Worm (Caenorhabditis elegans): ENCODE data around the gene hpo-31.

Gene hpo-31

ce11 chrV:13830813-13831212, 8.0 kb downstream of the hpo-31 start, which contains the start of gene str-165:
str-165 (plus strand) TSS chrV:13831113.
- TF ChIP-seq Y22D7AL.16 (tag; optimal IDR thresholded peaks at IDR 0.05) (no peak), fkh-6 (tag; optimal IDR thresholded peaks at IDR 0.05) (no peak), hlh-15 (tag; optimal IDR thresholded peaks at IDR 0.05) (no peak), ceh-6 (GFP tag; optimal IDR thresholded peaks at IDR 0.05) (no peak), fkh-10 (GFP tag; optimal IDR thresholded peaks at IDR 0.05) (no peak), syd-9 (tag; optimal IDR thresholded peaks at IDR 0.05) (no peak)

ce11 chrV:13833951-13834350, 11.1 kb downstream of the hpo-31 start, which contains the start of gene srx-129:
srx-129 (plus strand) TSS chrV:13834251.
- TF ChIP-seq hlh-30 (tag; optimal IDR thresholded peaks at IDR 0.05; ENCODE audit: insufficient read depth) (no peak), ceh-2 (tag; optimal IDR thresholded peaks at IDR 0.05) (no peak), pha-4 (tag; optimal IDR thresholded peaks at IDR 0.05) (no peak), pros-1 (tag; optimal IDR thresholded peaks at IDR 0.05) (no peak), sdc-2 (tag; optimal IDR thresholded peaks at IDR 0.05) (no peak), ttx-3 (tag; optimal IDR thresholded peaks at IDR 0.05) (no peak), odd-2 (tag; optimal IDR thresholded peaks at IDR 0.05) (no peak), T23F11.4 (GFP tag; optimal IDR thresholded peaks at IDR 0.05) (no peak), mec-3 (tag; optimal IDR thresholded peaks at IDR 0.05; ENCODE audit: borderline replicate concordance) (no peak), hlh-8 (tag; optimal IDR thresholded peaks at IDR 0.05) (no peak), pax-1 (tag; optimal IDR thresholded peaks at IDR 0.05) (no peak), ceh-19 (GFP tag; optimal IDR thresholded peaks at IDR 0.05) (no peak), nhr-232 (tag; optimal IDR thresholded peaks at IDR 0.05) (no peak), pqm-1 (tag; optimal IDR thresholded peaks at IDR 0.05) (no peak), ceh-6 (GFP tag; optimal IDR thresholded peaks at IDR 0.05) (no peak), nhr-11 (tag; optimal IDR thresholded peaks at IDR 0.05) (no peak), hlh-13 (GFP tag; optimal IDR thresholded peaks at IDR 0.05) (no peak), pag-3 (tag; optimal IDR thresholded peaks at IDR 0.05; ENCODE audit: borderline replicate concordance) (no peak), F13H6.1 (tag; optimal IDR thresholded peaks at IDR 0.05) (no peak), ceh-34 (tag; optimal IDR thresholded peaks at IDR 0.05) (no peak)

ce11 chrV:13837173-13837572, 14.3 kb downstream of the hpo-31 start, which contains the start of gene srx-128:
srx-128 (plus strand) TSS chrV:13837473.
- TF ChIP-seq gmeb-2 (tag; optimal IDR thresholded peaks at IDR 0.05) (no peak), mec-3 (tag; optimal IDR thresholded peaks at IDR 0.05; ENCODE audit: borderline replicate concordance) (no peak), nfya-1 (tag; optimal IDR thresholded peaks at IDR 0.05) (no peak), elt-2 (tag; optimal IDR thresholded peaks at IDR 0.05) (no peak), nhr-11 (tag; optimal IDR thresholded peaks at IDR 0.05) (no peak), unc-3 (GFP tag; conservative IDR thresholded peaks at IDR 0.05) (no peak), unc-3 (tag; optimal IDR thresholded peaks at IDR 0.05) (no peak), nhr-232 (tag; optimal IDR thresholded peaks at IDR 0.05) (no peak), ceh-31 (tag; optimal IDR thresholded peaks at IDR 0.05) (no peak), ceh-34 (tag; optimal IDR thresholded peaks at IDR 0.05) (no peak), F13H6.1 (tag; optimal IDR thresholded peaks at IDR 0.05) (no peak), ceh-19 (GFP tag; optimal IDR thresholded peaks at IDR 0.05) (no peak), ama-1 (optimal IDR thresholded peaks at IDR 0.05) (no peak), dmd-4 (tag; optimal IDR thresholded peaks at IDR 0.05; ENCODE audit: borderline replicate concordance) (no peak), ceh-48 (tag; optimal IDR thresholded peaks at IDR 0.05) (no peak), pros-1 (tag; optimal IDR thresholded peaks at IDR 0.05) (no peak)

- TF ChIP-seq npax-4 (tag; optimal IDR thresholded peaks at IDR 0.05) (no peak), tbx-2 (tag; optimal IDR thresholded peaks at IDR 0.05) (no peak), Y22D7AL.16 (tag; optimal IDR thresholded peaks at IDR 0.05) (no peak), sox-4 (tag; optimal IDR thresholded peaks at IDR 0.05) (no peak), zip-5 (tag; optimal IDR thresholded peaks at IDR 0.05) (no peak), sdc-2 (tag; optimal IDR thresholded peaks at IDR 0.05) (no peak), pag-3 (tag; optimal IDR thresholded peaks at IDR 0.05; ENCODE audit: borderline replicate concordance) (no peak), unc-42 (tag; optimal IDR thresholded peaks at IDR 0.05) (no peak), ceh-24 (tag; optimal IDR thresholded peaks at IDR 0.05) (no peak), dve-1 (tag; optimal IDR thresholded peaks at IDR 0.05) (no peak), ceh-31 (tag; optimal IDR thresholded peaks at IDR 0.05) (no peak), ets-4 (tag; optimal IDR thresholded peaks at IDR 0.05) (no peak), K09A11.1 (tag; optimal IDR thresholded peaks at IDR 0.05; ENCODE audit: insufficient read depth) (no peak), hlh-6 (tag; optimal IDR thresholded peaks at IDR 0.05) (no peak), ceh-45 (GFP tag; IDR thresholded peaks at IDR 0.05) (no peak), T23F11.4 (GFP tag; optimal IDR thresholded peaks at IDR 0.05) (no peak), fkh-10 (GFP tag; optimal IDR thresholded peaks at IDR 0.05) (no peak)
Measured at ce11 chrV:13839433-13839832, 16.6 kb downstream of the hpo-31 start, which contains the start of gene F55B12.10. F55B12.10 (plus strand) TSS chrV:13839733.
